Worm (Caenorhabditis elegans): ENCODE measurements around the gene F49E11.7.

F49E11.7 gene

ce11 chrIV:13030467-13031299 is 22.0 kb upstream of the F49E11.7 start:
- TF ChIP-seq zfh-2 (GFP tag; conservative IDR thresholded peaks at IDR 0.05) (peak; percentile 38; the same call in 1 of the 2 replicates), Y53G8AR.9 (GFP tag; conservative IDR thresholded peaks at IDR 0.05) (0 out of 2 replicates have a peak, but pooled peaks have one; percentile 20), madf-6 (GFP tag; IDR thresholded peaks at IDR 0.05) (0 out of 2 replicates have a peak, but pooled peaks have one; percentile 9), ztf-18 (tag; optimal IDR thresholded peaks at IDR 0.05) (peak; percentile 2), lin-26 (GFP tag; IDR thresholded peaks at IDR 0.05) (no peak)

ce11 chrIV:13032153-13032552 is 20.5 kb upstream of the F49E11.7 start:
- TF ChIP-seq ceh-40 (GFP tag; IDR thresholded peaks at IDR 0.05) (no peak), cebp-1 (GFP tag; IDR thresholded peaks at IDR 0.05) (no peak), cebp-1 (tag; optimal IDR thresholded peaks at IDR 0.05) (peak; percentile 4), tlf-1 (GFP tag; optimal IDR thresholded peaks at IDR 0.05) (no peak), F49E8.2 (tag; optimal IDR thresholded peaks at IDR 0.05; ENCODE audit: insufficient read depth) (no peak), nfyb-1 (GFP tag; IDR thresholded peaks at IDR 0.05) (no peak), nhr-80 (tag; optimal IDR thresholded peaks at IDR 0.05) (peak; percentile 29)

ce11 chrIV:13033516-13033915 is 19.2 kb upstream of the F49E11.7 start:
- TF ChIP-seq ztf-28 (GFP tag; IDR thresholded peaks at IDR 0.05) = no peak
- no peak for TF ChIP-seq egrh-3 (GFP tag; IDR thresholded peaks at IDR 0.05)
- TF ChIP-seq madf-3 (GFP tag; IDR thresholded peaks at IDR 0.05) = 0 out of 2 replicates have a peak, but pooled peaks have one; percentile 30
- TF ChIP-seq zfh-2 (GFP tag; conservative IDR thresholded peaks at IDR 0.05) = peak; percentile 65
- no peak for TF ChIP-seq him-1 (tag; optimal IDR thresholded peaks at IDR 0.05)
- TF ChIP-seq Y79H2A.3 (GFP tag; conservative IDR thresholded peaks at IDR 0.05) = no peak
- no peak for TF ChIP-seq ceh-91 (GFP tag; IDR thresholded peaks at IDR 0.05)
- TF ChIP-seq F52B5.7 (tag; optimal IDR thresholded peaks at IDR 0.05) = peak; percentile 25
- no peak for TF ChIP-seq attf-6 (GFP tag; IDR thresholded peaks at IDR 0.05)
- TF ChIP-seq mel-28 (tag; optimal IDR thresholded peaks at IDR 0.05; ENCODE audit: borderline replicate concordance) = no peak
- TF ChIP-seq sdz-38 (tag; optimal IDR thresholded peaks at IDR 0.05) = no peak
- no peak for TF ChIP-seq lag-1 (GFP tag; IDR thresholded peaks at IDR 0.05)
- TF ChIP-seq cebp-2 (GFP tag; IDR thresholded peaks at IDR 0.05) = 0 out of 2 replicates have a peak, but pooled peaks have one; percentile 86
- no peak for TF ChIP-seq xnd-1 (tag; optimal IDR thresholded peaks at IDR 0.05)
- TF ChIP-seq unc-62 (GFP tag; optimal IDR thresholded peaks at IDR 0.05) = no peak
- TF ChIP-seq B0035.1 (tag; optimal IDR thresholded peaks at IDR 0.05) = no peak
- TF ChIP-seq ztf-3 (GFP tag; optimal IDR thresholded peaks at IDR 0.05) = no peak
- TF ChIP-seq F33H1.4 (GFP tag; IDR thresholded peaks at IDR 0.05) = no peak
- no peak for TF ChIP-seq efl-1 (GFP tag; optimal IDR thresholded peaks at IDR 0.05)
- no peak for TF ChIP-seq hsf-1 (GFP tag; IDR thresholded peaks at IDR 0.05)
- no peak for TF ChIP-seq Y53F4B.3 (GFP tag; IDR thresholded peaks at IDR 0.05)
- no peak for TF ChIP-seq dox-1 (GFP tag; IDR thresholded peaks at IDR 0.05)
- TF ChIP-seq lin-35 (GFP tag; optimal IDR thresholded peaks at IDR 0.05) = no peak
- TF ChIP-seq Y53G8AR.9 (GFP tag; conservative IDR thresholded peaks at IDR 0.05) = no peak
- TF ChIP-seq pbrm-1 (GFP tag; IDR thresholded peaks at IDR 0.05) = no peak
- no peak for TF ChIP-seq F39B2.1 (GFP tag; IDR thresholded peaks at IDR 0.05)
- TF ChIP-seq chd-7 (tag; optimal IDR thresholded peaks at IDR 0.05) = no peak
- no peak for TF ChIP-seq K12H6.12 (tag; optimal IDR thresholded peaks at IDR 0.05)
- no peak for TF ChIP-seq ccch-3 (GFP tag; optimal IDR thresholded peaks at IDR 0.05)
- no peak for TF ChIP-seq attf-3 (GFP tag; conservative IDR thresholded peaks at IDR 0.05)
- TF ChIP-seq egl-18 (GFP tag; IDR thresholded peaks at IDR 0.05) = 0 out of 2 replicates have a peak, but pooled peaks have one; percentile 47

Measured in whole organism, young adult.